Worm (Caenorhabditis elegans) whole organism, L3 larva: ENCODE results near the gene Y66D12A.24.
A peak's percentile ranks its signal among the peaks of the same experiment; 100 is the strongest.

Experiments
- ama-1 ChIP-seq: fragments of 150-350 bp; optimal IDR thresholded peaks from 2 replicates; lab custom pipeline; 2018
- ceh-28 ChIP-seq: fragments of 150-350 bp; optimal IDR thresholded peaks from 2 replicates; lab custom pipeline; 2014; ENCODE audit warnings: missing biosample characterization, missing genetic modification reagents, missing genetic modification characterization
- egl-27 ChIP-seq: sonication (generic microtip); optimal IDR thresholded peaks from 4 replicates; lab custom pipeline; 2017; ENCODE audit warnings: missing biosample characterization, missing genetic modification reagents, missing genetic modification characterization
- egl-5 ChIP-seq: fragments of 150-350 bp; optimal IDR thresholded peaks from 2 replicates; lab custom pipeline; 2017; ENCODE audit warnings: missing biosample characterization, missing genetic modification reagents, missing genetic modification characterization, inconsistent platforms
- elt-1 ChIP-seq: fragments of 150-350 bp; optimal IDR thresholded peaks from 2 replicates; lab custom pipeline; 2014; ENCODE audit warnings: missing biosample characterization, missing genetic modification characterization
- nhr-25 ChIP-seq: sonication (generic microtip); optimal IDR thresholded peaks from 2 replicates; lab custom pipeline; 2017; ENCODE audit warnings: missing biosample characterization, missing genetic modification characterization
- skn-1 ChIP-seq: fragments of 150-350 bp; optimal IDR thresholded peaks from 2 replicates; lab custom pipeline; 2014; ENCODE audit warnings: missing biosample characterization, missing genetic modification characterization
- snpc-4 ChIP-seq: fragments of 150-350 bp; optimal IDR thresholded peaks from 2 replicates; lab custom pipeline; 2014; ENCODE audit warnings: missing biosample characterization, missing genetic modification characterization
- unc-62 ChIP-seq: fragments of 150-350 bp; sonication (generic microtip); optimal IDR thresholded peaks from 4 replicates; lab custom pipeline; 2014; ENCODE audit warnings: missing biosample characterization, missing genetic modification reagents, missing genetic modification characterization
- ztf-11 ChIP-seq: fragments of 150-350 bp; optimal IDR thresholded peaks from 2 replicates; lab custom pipeline; 2014; ENCODE audit warnings: missing biosample characterization, missing genetic modification characterization

DNA sequence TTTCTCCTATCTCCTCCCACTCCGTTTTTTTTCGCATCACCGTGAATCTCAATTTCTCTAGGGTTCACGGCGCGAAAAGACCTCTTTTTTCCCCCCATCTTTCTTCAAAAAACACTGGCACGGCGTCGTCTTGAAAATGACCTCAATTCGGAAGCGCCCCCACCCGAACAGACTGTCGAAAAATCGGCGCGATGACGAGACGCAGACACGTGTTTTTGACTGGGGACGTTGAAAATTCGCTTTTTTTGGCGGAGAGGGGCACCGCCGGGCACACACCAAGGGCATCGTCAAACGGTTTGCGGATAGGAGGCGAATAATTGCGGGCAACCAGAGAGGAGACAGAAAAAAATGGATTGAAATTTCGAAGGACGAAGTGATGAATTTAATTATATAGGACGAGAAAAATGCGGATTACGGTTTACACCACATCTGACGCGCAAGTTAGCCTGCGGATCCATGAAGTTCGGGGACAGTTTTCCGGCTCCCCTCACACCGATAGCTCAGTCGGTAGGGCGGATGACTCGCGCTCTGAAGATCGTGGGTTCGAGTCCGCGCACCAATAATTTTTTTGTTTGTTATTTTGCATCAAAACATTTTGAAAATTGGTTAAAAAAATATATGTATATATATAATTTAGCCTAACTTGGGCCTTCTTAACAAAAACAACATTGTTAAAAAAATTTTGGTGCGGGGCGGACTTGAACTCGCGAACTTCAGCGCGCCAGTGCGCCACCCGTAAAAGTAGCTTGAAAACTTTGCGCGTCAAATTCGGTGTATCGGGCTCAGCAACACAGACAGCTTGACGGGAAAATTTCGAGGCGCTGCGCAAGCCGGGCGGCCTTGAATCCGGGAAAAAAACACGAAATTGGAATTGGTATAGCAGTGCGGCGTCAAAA is 17.9 kb upstream of the Y66D12A.24 start:
- TF ChIP-seq ama-1 (lab: Kevin White, UChicago), result no peak
- TF ChIP-seq skn-1 (tag; lab: Kevin White, UChicago), result no peak
- TF ChIP-seq ceh-28 (tag; lab: Kevin White, UChicago), result no peak
- no peak for TF ChIP-seq unc-62 (GFP tag; lab: Kevin White, UChicago)
- no peak for TF ChIP-seq ztf-11 (tag; lab: Kevin White, UChicago)
- TF ChIP-seq egl-27 (tag; lab: Kevin White, UChicago), result no peak
- peak; percentile 77 for TF ChIP-seq nhr-25 (tag; lab: Kevin White, UChicago)
- TF ChIP-seq snpc-4 (tag; lab: Kevin White, UChicago), result no peak
- TF ChIP-seq elt-1 (tag; lab: Kevin White, UChicago), result no peak
- no peak for TF ChIP-seq egl-5
